Worm (Caenorhabditis elegans) whole organism, young adult: ENCODE measurements around the gene T23F6.5.
A peak's percentile ranks its signal among the peaks of the same experiment; 100 is the strongest.

Experiments used
- B0019.2 ChIP-seq: fragments of 200-800 bp; sonication (Bioruptor generic); conservative IDR thresholded peaks from 2 replicates; pipeline ENCODE4 v1.3.6; 2022; ENCODE audit warnings: missing genetic modification reagents, missing genetic modification characterization, missing compliant biosample characterization
- B0035.1 ChIP-seq: sonication (generic microtip); optimal IDR thresholded peaks from 2 replicates; lab custom pipeline; 2016; ENCODE audit warnings: missing genetic modification characterization, mild to moderate bottlenecking, missing compliant biosample characterization, missing genotype, missing genetic modification reagents
- C06A6.2 ChIP-seq: fragments of 200-800 bp; sonication (Bioruptor generic); conservative IDR thresholded peaks from 2 replicates; pipeline ENCODE4 v1.3.6; 2022; ENCODE audit warnings: missing genetic modification characterization, missing compliant biosample characterization
- F55B11.4 ChIP-seq: sonication (generic microtip); optimal IDR thresholded peaks from 2 replicates; lab custom pipeline; 2016; ENCODE audit warnings: missing compliant biosample characterization, missing genetic modification characterization, borderline replicate concordance; ENCODE audit not compliant: insufficient read depth
- Y79H2A.3 ChIP-seq: fragments of 200-800 bp; sonication (Bioruptor generic); conservative IDR thresholded peaks from 2 replicates; pipeline ENCODE4 v1.3.6; 2022; ENCODE audit warnings: missing genetic modification reagents, missing genetic modification characterization, missing compliant biosample characterization
- atf-7 ChIP-seq: sonication (generic microtip); optimal IDR thresholded peaks from 2 replicates; lab custom pipeline; 2017; ENCODE audit warnings: mild to moderate bottlenecking, missing genetic modification characterization, missing compliant biosample characterization
- athp-1 ChIP-seq: sonication (generic microtip); optimal IDR thresholded peaks from 2 replicates; lab custom pipeline; 2017; ENCODE audit warnings: mild to moderate bottlenecking, missing genetic modification characterization, missing compliant biosample characterization
- ccch-3 ChIP-seq: fragments of 200-800 bp; sonication (Bioruptor generic); optimal IDR thresholded peaks from 2 replicates; lab custom pipeline; 2018; ENCODE audit warnings: mild to moderate bottlenecking, missing genetic modification characterization, missing compliant biosample characterization
- cebp-1 ChIP-seq, 2 experiments: fragments of 200-800 bp in 1 of 2; sonication (Bioruptor generic) in 1 of 2; sonication (generic microtip) in 1 of 2; IDR thresholded peaks in 1 of 2; optimal IDR thresholded peaks in 1 of 2; 2 replicates each; pipeline versions ENCODE4 v1.3.6 to Lab custom; 2017 to 2022; ENCODE audit warnings: missing compliant biosample characterization in 2 of 2, missing genetic modification characterization in 2 of 2, mild to moderate bottlenecking in 1 of 2, missing genetic modification reagents in 1 of 2, moderate library complexity in 1 of 2
- cebp-2 ChIP-seq: fragments of 200-800 bp; sonication (Bioruptor generic); IDR thresholded peaks from 2 replicates; pipeline ENCODE4 v1.3.6; 2022; ENCODE audit warnings: missing genetic modification characterization, missing compliant biosample characterization
- ceh-100 ChIP-seq: fragments of 200-800 bp; sonication (Bioruptor generic); IDR thresholded peaks from 2 replicates; pipeline ENCODE4 v1.3.6; 2022; ENCODE audit warnings: missing genetic modification reagents, missing genetic modification characterization, missing compliant biosample characterization
- ceh-58 ChIP-seq: fragments of 200-800 bp; sonication (Bioruptor generic); IDR thresholded peaks from 2 replicates; pipeline ENCODE4 v1.3.6; 2022; ENCODE audit warnings: missing genetic modification characterization, missing compliant biosample characterization
- die-1 ChIP-seq: sonication (generic microtip); optimal IDR thresholded peaks from 2 replicates; lab custom pipeline; 2016; ENCODE audit warnings: missing genotype, mild to moderate bottlenecking, missing genetic modification characterization, missing compliant biosample characterization
- dox-1 ChIP-seq: fragments of 200-800 bp; sonication (Bioruptor generic); IDR thresholded peaks from 2 replicates; pipeline ENCODE4 v1.3.6; 2022; ENCODE audit warnings: missing genetic modification reagents, missing genetic modification characterization, missing compliant biosample characterization
- fkh-3 ChIP-seq: sonication (generic microtip); optimal IDR thresholded peaks from 2 replicates; lab custom pipeline; 2016; ENCODE audit warnings: mild to moderate bottlenecking, missing genetic modification characterization, missing compliant biosample characterization
- gei-17 ChIP-seq: fragments of 200-800 bp; sonication (Bioruptor generic); optimal IDR thresholded peaks from 2 replicates; lab custom pipeline; 2018; ENCODE audit warnings: mild to moderate bottlenecking, missing genetic modification characterization, missing compliant biosample characterization
- him-1 ChIP-seq: sonication (generic microtip); optimal IDR thresholded peaks from 2 replicates; lab custom pipeline; 2016; ENCODE audit warnings: missing genotype, missing genetic modification reagents, missing genetic modification characterization, missing compliant biosample characterization
- hlh-12 ChIP-seq: sonication (generic microtip); optimal IDR thresholded peaks from 2 replicates; lab custom pipeline; 2016; ENCODE audit warnings: missing genetic modification characterization, missing compliant biosample characterization
- hmg-20 ChIP-seq: fragments of 200-800 bp; sonication (Bioruptor generic); IDR thresholded peaks from 2 replicates; pipeline ENCODE4 v1.3.6; 2022; ENCODE audit warnings: missing genetic modification reagents, missing genetic modification characterization, missing compliant biosample characterization
- hsf-1 ChIP-seq: fragments of 200-800 bp; sonication (Bioruptor generic); IDR thresholded peaks from 2 replicates; pipeline ENCODE4 v1.3.6; 2022; ENCODE audit warnings: missing genetic modification reagents, missing genetic modification characterization, missing compliant biosample characterization
- lag-1 ChIP-seq: fragments of 200-800 bp; sonication (Bioruptor generic); IDR thresholded peaks from 2 replicates; pipeline ENCODE4 v1.3.6; 2022; ENCODE audit warnings: missing genetic modification reagents, missing genetic modification characterization, missing compliant biosample characterization
- let-607 ChIP-seq, 2 experiments: fragments of 200-800 bp in 1 of 2; sonication (Bioruptor generic) in 1 of 2; sonication (generic microtip) in 1 of 2; optimal IDR thresholded peaks; 2 replicates each; lab custom pipeline; 2016 to 2018; ENCODE audit warnings: mild to moderate bottlenecking in 2 of 2, missing compliant biosample characterization in 2 of 2, missing genetic modification characterization in 2 of 2, moderate library complexity in 2 of 2, missing genotype in 1 of 2
- lin-40 ChIP-seq: sonication (generic microtip); optimal IDR thresholded peaks from 2 replicates; lab custom pipeline; 2016; ENCODE audit warnings: missing genetic modification characterization, mild to moderate bottlenecking, missing compliant biosample characterization, missing genotype, missing genetic modification reagents
- lin-54 ChIP-seq: fragments of 200-800 bp; sonication (Bioruptor generic); optimal IDR thresholded peaks from 2 replicates; lab custom pipeline; 2018; ENCODE audit warnings: mild to moderate bottlenecking, missing genetic modification characterization, missing compliant biosample characterization
- lir-1 ChIP-seq: fragments of 200-800 bp; sonication (Bioruptor generic); conservative IDR thresholded peaks from 2 replicates; pipeline ENCODE4 v1.3.6; 2022; ENCODE audit warnings: missing genetic modification reagents, missing genetic modification characterization, missing compliant biosample characterization
- lsl-1 ChIP-seq: fragments of 200-800 bp; sonication (Bioruptor generic); optimal IDR thresholded peaks from 2 replicates; lab custom pipeline; 2018; ENCODE audit warnings: mild to moderate bottlenecking, missing genetic modification characterization, moderate library complexity, missing compliant biosample characterization
- madf-3 ChIP-seq: fragments of 200-800 bp; sonication (Bioruptor generic); IDR thresholded peaks from 2 replicates; pipeline ENCODE4 v1.3.6; 2022; ENCODE audit warnings: missing genetic modification reagents, missing genetic modification characterization, missing compliant biosample characterization
- mel-28 ChIP-seq: sonication (generic microtip); optimal IDR thresholded peaks from 2 replicates; lab custom pipeline; 2016; ENCODE audit warnings: borderline replicate concordance, mild to moderate bottlenecking, missing genetic modification characterization, missing compliant biosample characterization
- mes-4 ChIP-seq: sonication (generic microtip); optimal IDR thresholded peaks from 2 replicates; lab custom pipeline; 2016; ENCODE audit warnings: missing genotype, missing genetic modification characterization, missing compliant biosample characterization
- nhr-27 ChIP-seq: fragments of 200-800 bp; sonication (Bioruptor generic); optimal IDR thresholded peaks from 2 replicates; lab custom pipeline; 2018; ENCODE audit warnings: mild to moderate bottlenecking, missing genetic modification characterization, moderate library complexity, missing compliant biosample characterization
- nhr-80 ChIP-seq: sonication (generic microtip); optimal IDR thresholded peaks from 2 replicates; lab custom pipeline; 2016; ENCODE audit warnings: missing genetic modification characterization, missing compliant biosample characterization
- pha-4 ChIP-seq: fragments of 150-350 bp; sonication (generic microtip); optimal IDR thresholded peaks from 2 replicates; lab custom pipeline; 2014; ENCODE audit warnings: missing biosample characterization, missing genetic modification reagents, missing genetic modification characterization
- rec-8 ChIP-seq, 2 experiments: sonication (generic microtip); optimal IDR thresholded peaks; 2 replicates each; lab custom pipeline; 2016; ENCODE audit warnings: mild to moderate bottlenecking in 2 of 2, missing genetic modification characterization in 2 of 2, missing genetic modification reagents in 2 of 2, missing genotype in 2 of 2, missing biosample characterization in 1 of 2, missing compliant biosample characterization in 1 of 2, moderate library complexity in 1 of 2
- rpc-1 ChIP-seq, 2 experiments: fragments of 150-350 bp in 1 of 2; sonication (generic microtip) in 1 of 2; optimal IDR thresholded peaks; 2 replicates each; lab custom pipeline; 2014 to 2018; ENCODE audit warnings: missing biosample characterization in 1 of 2, missing genetic modification characterization in 1 of 2, missing genetic modification reagents in 1 of 2, missing genotype in 1 of 2
- sea-2 ChIP-seq: fragments of 200-800 bp; sonication (Bioruptor generic); IDR thresholded peaks from 2 replicates; pipeline ENCODE4 v1.3.6; 2022; ENCODE audit warnings: missing genetic modification characterization, missing compliant biosample characterization
- snpc-4 ChIP-seq, 5 experiments: fragments of 150-350 bp in 1 of 5; sonication (generic microtip) in 4 of 5; optimal IDR thresholded peaks; 2 replicates each; lab custom pipeline; 2014 to 2018; ENCODE audit warnings: missing genetic modification characterization in 5 of 5, missing biosample characterization in 3 of 5, antibody characterized with exemption in 2 of 5, mild to moderate bottlenecking in 2 of 5, missing compliant biosample characterization in 2 of 5, missing genotype in 2 of 5, moderate library complexity in 2 of 5, missing genetic modification reagents in 1 of 5
- somi-1 ChIP-seq: fragments of 200-800 bp; sonication (Bioruptor generic); optimal IDR thresholded peaks from 2 replicates; lab custom pipeline; 2018; ENCODE audit warnings: mild to moderate bottlenecking, missing genetic modification characterization, missing compliant biosample characterization
- sptf-2 ChIP-seq: fragments of 200-800 bp; sonication (Bioruptor generic); optimal IDR thresholded peaks from 2 replicates; lab custom pipeline; 2018; ENCODE audit warnings: mild to moderate bottlenecking, missing genetic modification characterization, missing compliant biosample characterization
- tbp1 ChIP-seq: fragments of 200-800 bp; sonication (Bioruptor generic); optimal IDR thresholded peaks from 2 replicates; lab custom pipeline; 2018; ENCODE audit warnings: mild to moderate bottlenecking, missing genetic modification characterization, missing compliant biosample characterization
- xnd-1 ChIP-seq: sonication (generic microtip); optimal IDR thresholded peaks from 2 replicates; lab custom pipeline; 2016; ENCODE audit warnings: missing genotype, missing genetic modification reagents, missing genetic modification characterization, missing compliant biosample characterization
- ztf-18 ChIP-seq: sonication (generic microtip); optimal IDR thresholded peaks from 2 replicates; lab custom pipeline; 2016; ENCODE audit warnings: missing genotype, mild to moderate bottlenecking, missing genetic modification characterization, missing compliant biosample characterization
- ztf-26 ChIP-seq: sonication (generic microtip); optimal IDR thresholded peaks from 2 replicates; lab custom pipeline; 2017; ENCODE audit warnings: missing genetic modification characterization, missing compliant biosample characterization
- ztf-3 ChIP-seq: fragments of 200-800 bp; sonication (Bioruptor generic); optimal IDR thresholded peaks from 2 replicates; lab custom pipeline; 2018; ENCODE audit warnings: mild to moderate bottlenecking, missing genetic modification characterization, missing compliant biosample characterization
- ztf-6 ChIP-seq: fragments of 200-800 bp; sonication (Bioruptor generic); IDR thresholded peaks from 2 replicates; pipeline ENCODE4 v1.3.6; 2022; ENCODE audit warnings: missing genetic modification reagents, missing genetic modification characterization, missing compliant biosample characterization

The T23F6.5 gene

ce11 chrIV:12783165-12783564 is 41.8 kb upstream of the T23F6.5 start:
- no peak for TF ChIP-seq sptf-2 (GFP tag; lab: Kevin White, UChicago)
- TF ChIP-seq snpc-4 (GFP tag; optimal IDR thresholded peaks at IDR 0.05; lab: Kevin White, UChicago) = no peak
- TF ChIP-seq snpc-4 (tag; optimal IDR thresholded peaks at IDR 0.05; lab: Kevin White, UChicago) = no peak
- no peak for TF ChIP-seq rec-8 (tag; optimal IDR thresholded peaks at IDR 0.05; lab: Kevin White, UChicago)

DNA sequence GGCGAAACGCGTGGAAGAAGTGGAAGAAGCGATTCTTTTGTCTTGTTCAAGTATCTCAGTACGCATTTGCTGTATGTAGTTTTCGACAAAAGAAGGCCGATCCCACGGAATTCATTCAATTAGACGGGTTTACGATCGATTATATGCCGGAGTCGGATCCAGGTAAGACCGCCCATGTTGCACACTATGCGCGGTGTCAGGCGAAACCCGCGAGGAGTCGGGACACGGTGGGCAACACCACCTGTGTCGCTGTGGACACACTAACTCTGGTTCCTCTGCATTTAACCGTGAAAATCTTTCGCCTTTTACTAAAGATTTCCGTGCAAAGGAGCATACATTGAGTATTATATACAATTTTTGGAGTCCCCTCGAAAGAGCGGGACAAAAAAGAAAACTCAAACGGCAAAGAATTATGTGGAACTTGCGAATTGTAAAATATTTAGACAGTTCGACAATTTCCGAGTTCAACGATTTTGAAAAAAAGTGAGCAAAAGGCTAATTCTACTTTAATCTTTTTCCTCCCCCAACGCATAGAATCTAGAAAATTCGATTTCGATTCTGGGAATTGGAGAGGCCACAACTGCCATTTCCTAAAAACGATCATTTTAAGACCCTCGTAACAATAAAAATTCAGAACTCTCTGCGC is 40.6 kb upstream of the T23F6.5 start:
- TF ChIP-seq rpc-1 (optimal IDR thresholded peaks at IDR 0.05; lab: Kevin White, UChicago) (no peak), rpc-1 (tag; optimal IDR thresholded peaks at IDR 0.05; lab: Kevin White, UChicago) (no peak), nhr-80 (tag; lab: Kevin White, UChicago) (no peak), snpc-4 (GFP tag; optimal IDR thresholded peaks at IDR 0.05; lab: Kevin White, UChicago) (peak; percentile 91), snpc-4 (tag; optimal IDR thresholded peaks at IDR 0.05; lab: Kevin White, UChicago) (peak; percentile 91 to 98 (median 94)), him-1 (tag; lab: Kevin White, UChicago) (peak; percentile 81), nhr-27 (tag; lab: Kevin White, UChicago) (no peak), B0035.1 (tag; lab: Kevin White, UChicago) (no peak), ztf-6 (GFP tag; lab: Robert Waterston, UW) (no peak), let-607 (tag; optimal IDR thresholded peaks at IDR 0.05; lab: Kevin White, UChicago) (no peak), cebp-1 (GFP tag; IDR thresholded peaks at IDR 0.05; lab: Robert Waterston, UW) (no peak), cebp-1 (tag; optimal IDR thresholded peaks at IDR 0.05; lab: Kevin White, UChicago) (no peak), madf-3 (GFP tag; lab: Robert Waterston, UW) (0 out of 2 replicates have a peak, but pooled peaks have one; percentile 26), lin-54 (GFP tag; lab: Kevin White, UChicago) (peak; percentile 34), C06A6.2 (GFP tag; lab: Robert Waterston, UW) (no peak), fkh-3 (tag; lab: Kevin White, UChicago) (no peak), lir-1 (GFP tag; lab: Robert Waterston, UW) (no peak), hsf-1 (GFP tag; lab: Robert Waterston, UW) (peak; percentile 56; the same call in 1 of the 2 replicates), lag-1 (GFP tag; lab: Robert Waterston, UW) (no peak), Y79H2A.3 (no peak), lin-40 (no peak), hmg-20 (GFP tag; lab: Robert Waterston, UW) (no peak), F55B11.4 (tag; lab: Kevin White, UChicago) (no peak), tbp1 (GFP tag; lab: Kevin White, UChicago) (peak; percentile 72), die-1 (tag; lab: Kevin White, UChicago) (no peak), xnd-1 (peak; percentile 1), ztf-18 (tag; lab: Kevin White, UChicago) (no peak), hlh-12 (tag; lab: Kevin White, UChicago) (no peak), ceh-100 (GFP tag; lab: Robert Waterston, UW) (peak; percentile 43), lsl-1 (GFP tag; lab: Kevin White, UChicago) (peak; percentile 65), ceh-58 (GFP tag; lab: Robert Waterston, UW) (no peak), mel-28 (tag; lab: Kevin White, UChicago) (no peak), ztf-3 (GFP tag; lab: Kevin White, UChicago) (no peak), mes-4 (tag; lab: Kevin White, UChicago) (no peak), ccch-3 (GFP tag; lab: Kevin White, UChicago) (no peak), sea-2 (GFP tag; lab: Robert Waterston, UW) (no peak), athp-1 (tag; lab: Kevin White, UChicago) (no peak), ztf-26 (no peak), dox-1 (GFP tag; lab: Robert Waterston, UW) (no peak; the same call in 1 of the 2 replicates), atf-7 (tag; lab: Kevin White, UChicago) (no peak), somi-1 (GFP tag; lab: Kevin White, UChicago) (no peak), B0019.2 (GFP tag; lab: Robert Waterston, UW) (0 out of 2 replicates have a peak, but pooled peaks have one; percentile 31), pha-4 (tag; lab: Kevin White, UChicago) (no peak), cebp-2 (GFP tag; lab: Robert Waterston, UW) (no peak), gei-17 (GFP tag; lab: Kevin White, UChicago) (no peak)
